Worm (Caenorhabditis elegans): ENCODE measurements around the gene csn-1.
"Not testable (repeated sequence)": the region's sequence is repeated elsewhere in the genome, so short reads cannot be mapped to it uniquely, and the experiment has no call there.

The csn-1 gene

DNA sequence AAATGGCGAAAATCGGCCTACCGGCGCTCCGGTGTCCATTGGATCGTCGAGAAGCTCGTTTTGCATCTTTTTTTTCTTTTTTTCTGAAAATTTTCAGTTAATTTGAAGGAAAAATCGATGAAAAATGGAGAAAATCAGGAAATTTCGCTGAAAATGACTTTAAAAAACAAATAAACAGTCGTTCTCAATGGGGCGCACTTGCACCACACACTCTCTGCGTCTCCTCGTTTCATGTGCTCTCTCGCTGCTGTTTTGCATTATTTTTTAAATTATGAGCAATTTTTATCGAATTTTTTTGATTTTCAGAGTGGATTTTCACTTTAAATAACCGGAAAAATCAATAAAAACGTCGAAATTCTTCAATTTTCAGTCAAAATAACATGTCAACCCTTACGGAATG lies at the start of gene csn-1:
Gene csn-1 (minus strand): TSS at position 83 of the 400 bp plus-strand sequence.
- TF ChIP-seq tab-1 (GFP tag; IDR thresholded peaks at IDR 0.05) = no peak
- no peak for TF ChIP-seq T22C8.4 (GFP tag; IDR thresholded peaks at IDR 0.05)
- no peak for TF ChIP-seq cog-1 (tag; optimal IDR thresholded peaks at IDR 0.05)
- no peak for TF ChIP-seq med-1 (GFP tag; optimal IDR thresholded peaks at IDR 0.05; ENCODE audit: insufficient read depth)
- TF ChIP-seq ztf-29 (GFP tag; IDR thresholded peaks at IDR 0.05) = no peak
- no peak for TF ChIP-seq ref-1 (GFP tag; conservative IDR thresholded peaks at IDR 0.05)
- no peak for TF ChIP-seq flt-1 (GFP tag; IDR thresholded peaks at IDR 0.05)
- TF ChIP-seq ztf-23 (GFP tag; IDR thresholded peaks at IDR 0.05) = no peak
- TF ChIP-seq klf-2 (GFP tag; conservative IDR thresholded peaks at IDR 0.05) = no peak

DNA sequence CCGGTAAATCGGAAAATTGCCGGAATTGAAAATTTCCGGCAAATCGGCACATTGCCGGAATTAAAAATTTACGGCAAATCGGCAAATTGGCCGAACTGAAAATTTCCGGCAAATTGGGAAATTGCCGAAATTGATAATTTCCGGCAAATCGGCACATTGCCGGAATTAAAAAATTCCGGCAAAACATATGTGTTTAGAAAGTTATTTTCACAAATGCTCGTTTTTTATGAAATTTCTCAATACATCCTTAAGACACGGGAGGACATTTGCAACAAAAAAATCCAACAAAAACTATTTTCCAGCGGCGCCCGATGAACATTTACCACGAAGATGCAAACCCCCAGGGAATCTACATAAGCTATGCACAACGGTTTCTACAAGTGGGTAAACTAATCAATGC lies 48.3 kb upstream of the csn-1 start, which contains the start of gene C06H5.8:
Gene C06H5.8 (plus strand): TSS at position 301 of the 400 bp plus-strand sequence.
- TF ChIP-seq klf-2 (GFP tag; conservative IDR thresholded peaks at IDR 0.05) (no peak), flt-1 (GFP tag; IDR thresholded peaks at IDR 0.05) (no peak), ztf-29 (GFP tag; IDR thresholded peaks at IDR 0.05) (no peak), tab-1 (GFP tag; IDR thresholded peaks at IDR 0.05) (no peak), ref-1 (GFP tag; conservative IDR thresholded peaks at IDR 0.05) (no peak), cog-1 (tag; optimal IDR thresholded peaks at IDR 0.05) (no peak), T22C8.4 (GFP tag; IDR thresholded peaks at IDR 0.05) (no peak), ztf-23 (GFP tag; IDR thresholded peaks at IDR 0.05) (no peak), med-1 (GFP tag; optimal IDR thresholded peaks at IDR 0.05; ENCODE audit: insufficient read depth) (no peak)

DNA sequence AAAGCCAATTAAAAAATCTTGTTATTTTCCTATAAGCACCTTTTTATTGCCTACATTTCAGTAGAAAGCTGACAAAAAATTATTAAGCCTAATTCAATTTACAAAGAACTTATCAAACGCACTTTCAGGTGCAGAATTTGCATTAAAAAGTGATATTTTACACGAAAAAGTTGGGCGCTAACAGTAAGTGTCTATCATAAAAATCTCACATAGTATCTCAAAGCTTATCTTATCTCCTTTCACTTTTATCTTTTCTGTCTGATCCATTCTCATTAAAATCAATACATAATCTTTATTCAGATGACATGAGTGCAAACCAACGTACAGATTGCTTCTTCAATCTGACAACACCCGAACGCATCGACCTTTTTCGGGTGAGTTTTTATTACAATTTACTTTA lies 39.6 kb upstream of the csn-1 start, which contains the start of gene dcar-1:
Gene dcar-1 (plus strand): TSS at position 301 of the 400 bp plus-strand sequence.
- no peak for TF ChIP-seq flt-1 (GFP tag; IDR thresholded peaks at IDR 0.05)
- no peak for TF ChIP-seq ztf-23 (GFP tag; IDR thresholded peaks at IDR 0.05)
- no peak for TF ChIP-seq T22C8.4 (GFP tag; IDR thresholded peaks at IDR 0.05)
- TF ChIP-seq tab-1 (GFP tag; IDR thresholded peaks at IDR 0.05) = no peak
- no peak for TF ChIP-seq ztf-29 (GFP tag; IDR thresholded peaks at IDR 0.05)
- no peak for TF ChIP-seq ref-1 (GFP tag; conservative IDR thresholded peaks at IDR 0.05)
- no peak for TF ChIP-seq cog-1 (tag; optimal IDR thresholded peaks at IDR 0.05)
- no peak for TF ChIP-seq klf-2 (GFP tag; conservative IDR thresholded peaks at IDR 0.05)
- TF ChIP-seq med-1 (GFP tag; optimal IDR thresholded peaks at IDR 0.05; ENCODE audit: insufficient read depth) = no peak

DNA sequence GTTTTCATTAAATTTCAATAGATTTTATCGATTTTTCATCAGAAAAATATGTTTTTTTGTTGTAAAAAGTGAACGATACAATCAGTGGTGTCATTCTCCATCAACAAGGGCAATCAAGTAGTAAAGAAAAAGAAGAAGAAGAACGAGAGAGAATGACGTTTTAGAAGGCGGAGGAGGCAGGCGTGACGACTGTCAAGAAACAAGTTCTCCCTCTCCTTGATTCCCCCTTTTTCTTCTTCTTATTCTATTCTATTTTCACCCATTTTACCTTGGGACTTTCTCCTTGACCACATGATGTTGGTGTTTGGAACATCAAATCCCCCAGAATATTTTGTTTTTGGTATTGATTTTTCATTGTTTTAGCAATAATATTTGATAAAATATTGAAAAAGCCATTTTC lies 35.3 kb upstream of the csn-1 start:
- TF ChIP-seq med-1 (GFP tag; optimal IDR thresholded peaks at IDR 0.05; ENCODE audit: insufficient read depth) (no peak), T22C8.4 (GFP tag; IDR thresholded peaks at IDR 0.05) (no peak), flt-1 (GFP tag; IDR thresholded peaks at IDR 0.05) (no peak), klf-2 (GFP tag; conservative IDR thresholded peaks at IDR 0.05) (no peak), ztf-29 (GFP tag; IDR thresholded peaks at IDR 0.05) (no peak), tab-1 (GFP tag; IDR thresholded peaks at IDR 0.05) (no peak), ztf-23 (GFP tag; IDR thresholded peaks at IDR 0.05) (no peak), ref-1 (GFP tag; conservative IDR thresholded peaks at IDR 0.05) (no peak), cog-1 (tag; optimal IDR thresholded peaks at IDR 0.05) (no peak)

DNA sequence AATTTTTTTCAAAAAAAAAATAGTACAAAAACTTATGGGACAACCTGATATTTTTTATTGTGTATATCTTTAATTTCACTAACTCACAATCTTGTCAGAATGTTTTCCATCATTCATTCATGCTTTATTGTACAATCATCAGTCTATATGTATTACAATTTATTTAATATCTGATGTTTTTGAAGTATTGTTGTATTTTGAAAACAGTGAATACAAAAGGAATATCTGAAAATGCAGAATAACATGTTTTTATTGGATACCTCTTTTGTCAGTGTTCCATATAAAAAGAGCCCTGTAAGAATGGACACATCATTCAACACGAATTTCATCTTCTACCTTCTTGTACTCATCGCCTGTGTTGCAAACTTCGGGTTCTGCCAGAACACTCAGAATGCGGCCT lies 33.4 kb upstream of the csn-1 start, which contains the start of gene C06H5.14:
Gene C06H5.14 (plus strand): TSS at position 301 of the 400 bp plus-strand sequence.
- not testable (repeated sequence) for TF ChIP-seq ztf-29 (GFP tag; IDR thresholded peaks at IDR 0.05); klf-2 (GFP tag; conservative IDR thresholded peaks at IDR 0.05); flt-1 (GFP tag; IDR thresholded peaks at IDR 0.05)

DNA sequence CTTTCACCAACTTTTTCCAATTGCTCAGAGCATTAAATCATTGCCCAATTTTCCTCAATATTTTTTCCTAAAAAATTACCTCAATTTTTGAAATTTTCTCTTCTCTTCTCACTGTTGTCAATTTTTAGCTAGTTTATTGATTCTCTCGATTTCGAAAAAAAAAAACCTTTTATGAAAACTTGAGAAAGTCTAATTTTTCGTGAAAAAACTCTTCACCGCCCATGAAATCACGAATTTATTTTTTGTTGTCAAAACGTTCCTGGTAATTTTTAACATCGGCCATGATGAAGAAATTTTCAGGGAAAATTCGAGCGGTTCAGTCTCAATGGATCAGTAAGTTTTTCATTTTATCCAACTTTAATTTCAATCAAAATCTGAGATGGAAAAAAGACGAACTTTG lies 29.1 kb upstream of the csn-1 start, which contains the start of gene fbxa-157:
Gene fbxa-157 (plus strand): TSS at position 301 of the 400 bp plus-strand sequence.
- no peak for TF ChIP-seq cog-1 (tag; optimal IDR thresholded peaks at IDR 0.05)
- no peak for TF ChIP-seq flt-1 (GFP tag; IDR thresholded peaks at IDR 0.05)
- no peak for TF ChIP-seq klf-2 (GFP tag; conservative IDR thresholded peaks at IDR 0.05)
- no peak for TF ChIP-seq tab-1 (GFP tag; IDR thresholded peaks at IDR 0.05)
- no peak for TF ChIP-seq ztf-29 (GFP tag; IDR thresholded peaks at IDR 0.05)
- no peak for TF ChIP-seq ref-1 (GFP tag; conservative IDR thresholded peaks at IDR 0.05)

DNA sequence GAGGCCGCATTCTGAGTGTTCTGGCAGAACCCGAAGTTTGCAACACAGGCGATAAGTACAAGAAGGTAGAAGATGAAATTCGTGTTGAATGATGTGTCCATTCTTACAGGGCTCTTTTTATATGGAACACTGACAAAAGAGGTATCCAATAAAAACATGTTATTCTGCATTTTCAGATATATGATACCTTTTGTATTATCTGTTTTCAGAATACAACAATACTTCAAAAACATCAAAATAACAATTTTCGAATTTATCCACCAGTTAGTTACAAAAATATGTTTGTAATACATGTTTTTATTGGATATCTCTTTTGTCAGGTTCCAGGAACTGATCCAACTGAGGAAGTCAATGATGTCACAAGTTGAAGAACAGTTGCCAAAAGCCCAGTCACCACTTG lies 27.2 kb upstream of the csn-1 start, which contains the start of gene C06H5.13:
Gene C06H5.13 (minus strand): TSS at position 101 of the 400 bp plus-strand sequence.
- TF ChIP-seq ztf-29 (GFP tag; IDR thresholded peaks at IDR 0.05); klf-2 (GFP tag; conservative IDR thresholded peaks at IDR 0.05); ref-1 (GFP tag; conservative IDR thresholded peaks at IDR 0.05): not testable (repeated sequence)

DNA sequence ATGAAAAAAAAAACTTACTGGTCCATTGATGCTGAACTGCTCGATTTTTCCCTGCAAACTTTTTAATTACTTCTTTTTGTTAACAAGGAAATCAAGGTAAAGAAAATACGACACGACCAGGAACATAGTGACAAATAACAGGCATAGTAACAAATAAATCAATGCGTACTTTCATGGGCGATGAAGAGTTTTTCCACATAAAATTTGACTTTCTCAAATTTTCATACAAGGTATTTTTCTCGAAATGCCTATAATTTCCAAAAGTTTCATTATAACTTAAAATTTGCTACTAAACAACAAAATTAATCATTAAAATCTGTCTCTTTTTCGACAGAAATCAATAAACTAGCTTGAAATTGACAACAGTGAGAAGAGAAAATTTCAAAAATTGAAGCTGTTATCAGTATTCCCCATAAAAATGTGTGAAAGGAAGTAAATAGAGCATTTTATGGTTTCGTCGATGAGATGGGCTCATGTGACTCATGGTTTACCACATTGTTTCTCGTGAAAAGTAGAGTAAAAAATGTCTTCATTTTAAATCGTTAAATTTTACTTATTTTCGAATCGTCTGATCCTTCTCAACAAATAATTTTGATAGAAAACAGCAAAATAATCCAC lies 26.4 kb upstream of the csn-1 start, which contains the start of gene fbxa-156:
Gene fbxa-156 (minus strand): TSS at position 51 of the 618 bp plus-strand sequence.
- TF ChIP-seq tab-1 (GFP tag; IDR thresholded peaks at IDR 0.05) = no peak
- TF ChIP-seq med-1 (GFP tag; optimal IDR thresholded peaks at IDR 0.05; ENCODE audit: insufficient read depth) = no peak

DNA sequence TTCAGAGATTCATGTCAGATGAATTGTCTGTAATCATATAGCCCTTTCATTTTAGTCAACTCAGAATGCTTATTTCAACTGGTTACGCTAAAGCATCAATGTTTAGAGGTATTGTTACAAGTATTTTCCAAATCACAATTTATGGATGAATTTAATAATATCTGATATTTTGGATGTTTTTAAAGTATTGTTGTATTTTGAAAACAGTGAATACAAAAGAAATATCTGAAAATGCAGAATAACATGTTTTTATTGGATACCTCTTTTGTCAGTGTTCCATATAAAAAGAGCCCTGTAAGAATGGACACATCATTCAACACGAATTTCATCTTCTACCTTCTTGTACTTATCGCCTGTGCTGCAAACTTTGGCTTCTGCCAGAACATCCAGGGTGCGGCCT lies 24.0 kb upstream of the csn-1 start, which contains the start of gene C06H5.12:
Gene C06H5.12 (plus strand): TSS at position 301 of the 400 bp plus-strand sequence.
- not testable (repeated sequence) for TF ChIP-seq cog-1 (tag; optimal IDR thresholded peaks at IDR 0.05); ref-1 (GFP tag; conservative IDR thresholded peaks at IDR 0.05); T22C8.4 (GFP tag; IDR thresholded peaks at IDR 0.05)

DNA sequence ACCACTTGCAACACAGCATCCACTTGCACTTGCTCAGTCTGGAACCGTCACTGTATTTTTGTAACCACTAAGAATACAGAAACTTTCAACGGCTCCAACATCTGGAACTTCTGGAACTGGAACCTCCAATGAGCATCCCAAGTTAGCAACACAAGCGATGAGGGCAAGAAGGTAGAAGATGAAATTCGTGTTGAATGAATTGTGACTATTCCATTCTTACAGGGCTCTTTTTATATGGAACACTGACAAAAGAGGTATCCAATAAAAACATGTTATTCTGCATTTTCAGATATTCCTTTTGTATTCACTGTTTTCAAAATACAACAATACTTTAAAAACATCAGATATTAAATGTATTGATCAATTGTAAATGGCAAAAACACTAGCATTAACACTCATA lies 23.5 kb upstream of the csn-1 start, which contains the start of gene C06H5.11:
Gene C06H5.11 (minus strand): TSS at position 101 of the 400 bp plus-strand sequence.
- TF ChIP-seq ztf-23, T22C8.4, flt-1 (GFP tag; IDR thresholded peaks at IDR 0.05): not testable (repeated sequence)
